Worm (Caenorhabditis elegans): ENCODE results near the gene Y39A1A.22.
A peak's percentile ranks its signal among the peaks of the same experiment; 100 is the strongest.

The Y39A1A.22 gene

DNA sequence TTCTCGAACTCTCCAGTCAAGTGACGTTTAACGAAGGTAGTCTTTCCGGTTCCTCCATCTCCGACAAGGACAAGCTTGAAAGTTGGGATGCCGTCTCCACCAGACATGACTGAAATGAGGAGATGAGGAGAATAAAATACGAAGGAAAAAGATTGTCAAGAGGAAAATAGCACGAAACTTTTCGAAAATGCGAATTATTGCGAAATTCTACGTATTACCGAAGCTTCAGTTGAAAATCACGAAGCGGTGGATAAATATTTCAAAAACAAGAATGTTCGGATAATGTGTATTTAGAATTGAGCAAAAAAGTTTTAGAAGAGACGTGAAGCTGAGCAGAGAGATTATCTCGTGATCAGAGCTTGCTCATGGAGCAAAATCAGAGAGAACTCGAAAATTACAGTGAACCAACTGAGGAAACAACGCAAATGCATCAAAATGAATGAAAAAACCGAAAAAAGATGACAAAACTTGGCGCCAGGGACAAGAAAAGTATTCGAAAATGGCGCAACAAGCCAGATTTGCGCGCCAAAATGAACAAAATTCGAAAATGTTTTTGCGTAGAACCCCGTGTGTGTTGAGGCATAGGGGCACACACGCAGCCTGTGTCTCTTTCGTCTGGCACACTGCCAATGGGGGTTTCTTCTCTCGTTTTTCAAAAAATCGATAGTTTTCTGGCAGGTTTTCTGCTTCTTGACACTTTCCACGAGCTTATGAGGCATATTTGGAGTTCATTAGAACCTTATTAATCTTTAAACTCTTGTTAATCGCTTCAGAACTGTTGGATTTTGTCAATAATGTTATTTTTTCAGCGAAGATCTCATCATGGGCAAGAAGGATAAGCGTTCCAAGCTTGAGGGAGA, 41.0 kb upstream of the Y39A1A.22 start, which contains the start of the genes ran-1 and dkc-1 (continued):
- peak in 1 of 2 experiments; percentile 54 for TF ChIP-seq hif-1 (tag; optimal IDR thresholded peaks at IDR 0.05)
- TF ChIP-seq ceh-62 (tag; optimal IDR thresholded peaks at IDR 0.05): no peak
- no peak for TF ChIP-seq madf-5 (GFP tag; IDR thresholded peaks at IDR 0.05)
- TF ChIP-seq mxl-2 (GFP tag; conservative IDR thresholded peaks at IDR 0.05): no peak
- no peak for TF ChIP-seq tra-1 (GFP tag; IDR thresholded peaks at IDR 0.05)
- no peak for TF ChIP-seq pha-4 (GFP tag; IDR thresholded peaks at IDR 0.05)
- TF ChIP-seq pha-4 (tag; optimal IDR thresholded peaks at IDR 0.05): peak; percentile 25
- peak; percentile 73 for TF ChIP-seq rbr-2 (tag; optimal IDR thresholded peaks at IDR 0.05)
- peak; percentile 54 for TF ChIP-seq nhr-28 (tag; optimal IDR thresholded peaks at IDR 0.05)
- TF ChIP-seq snpc-1.2 (GFP tag; IDR thresholded peaks at IDR 0.05): no peak
- no peak for TF ChIP-seq ZK337.2 (GFP tag; IDR thresholded peaks at IDR 0.05)
- TF ChIP-seq lir-3 (tag; optimal IDR thresholded peaks at IDR 0.05): no peak
- TF ChIP-seq egl-43 (GFP tag; IDR thresholded peaks at IDR 0.05): no peak
- TF ChIP-seq unc-62 (GFP tag; optimal IDR thresholded peaks at IDR 0.05 in 1 of 2): peak in 1 of 2 experiments; percentile 65
- no peak for TF ChIP-seq unc-62 (tag; optimal IDR thresholded peaks at IDR 0.05)
- TF ChIP-seq nhr-41 (GFP tag; IDR thresholded peaks at IDR 0.05): no peak
- TF ChIP-seq fkh-10 (GFP tag; optimal IDR thresholded peaks at IDR 0.05): no peak
- peak; percentile 44 for TF ChIP-seq F49E8.2 (tag; optimal IDR thresholded peaks at IDR 0.05; ENCODE audit: borderline replicate concordance)
- TF ChIP-seq spr-3 (GFP tag; optimal IDR thresholded peaks at IDR 0.05): no peak
- TF ChIP-seq F44E2.7 (GFP tag; IDR thresholded peaks at IDR 0.05): no peak
- TF ChIP-seq Y5F2A.4 (GFP tag; optimal IDR thresholded peaks at IDR 0.05): no peak
- TF ChIP-seq zfp-3 (GFP tag; conservative IDR thresholded peaks at IDR 0.05): no peak
- TF ChIP-seq lin-38 (GFP tag; IDR thresholded peaks at IDR 0.05): peak; percentile 86
- no peak for TF ChIP-seq ceh-82 (tag; optimal IDR thresholded peaks at IDR 0.05)
- TF ChIP-seq daf-19 (GFP tag; conservative IDR thresholded peaks at IDR 0.05): no peak
- TF ChIP-seq vab-7 (GFP tag; IDR thresholded peaks at IDR 0.05): peak; percentile 68
- TF ChIP-seq tag-97 (GFP tag; IDR thresholded peaks at IDR 0.05): no peak
- peak; percentile 98 for TF ChIP-seq aha-1 (tag)
- no peak for TF ChIP-seq dmd-8 (GFP tag; IDR thresholded peaks at IDR 0.05)
- no peak for TF ChIP-seq spr-1 (tag; optimal IDR thresholded peaks at IDR 0.05)
- no peak for TF ChIP-seq ceh-20 (GFP tag; IDR thresholded peaks at IDR 0.05)
- TF ChIP-seq dpl-1 (GFP tag; optimal IDR thresholded peaks at IDR 0.05): peak; percentile 87
- no peak for TF ChIP-seq ztf-11 (tag; optimal IDR thresholded peaks at IDR 0.05)
- no peak for TF ChIP-seq jun-1 (tag; optimal IDR thresholded peaks at IDR 0.05)
- TF ChIP-seq zfp-2 (tag; optimal IDR thresholded peaks at IDR 0.05): no peak
- TF ChIP-seq daf-16 (GFP tag; optimal IDR thresholded peaks at IDR 0.05): no peak
- TF ChIP-seq daf-16 (tag; optimal IDR thresholded peaks at IDR 0.05): peak; percentile 46
- no peak for TF ChIP-seq lin-39 (tag; optimal IDR thresholded peaks at IDR 0.05)
- no peak for TF ChIP-seq daf-12 (tag; optimal IDR thresholded peaks at IDR 0.05)
- peak in 1 of 2 experiments; percentile 85 for TF ChIP-seq lsy-2 (tag; optimal IDR thresholded peaks at IDR 0.05)
- no peak for TF ChIP-seq snpc-4 (tag; optimal IDR thresholded peaks at IDR 0.05)
- peak; percentile 13 for TF ChIP-seq nhr-25 (tag; optimal IDR thresholded peaks at IDR 0.05; ENCODE audit: borderline replicate concordance, insufficient read depth)
- TF ChIP-seq duxl-1 (tag; optimal IDR thresholded peaks at IDR 0.05; ENCODE audit: poor library complexity): no peak
- TF ChIP-seq unc-39 (tag; optimal IDR thresholded peaks at IDR 0.05): no peak
- no peak for TF ChIP-seq ceh-32 (tag; optimal IDR thresholded peaks at IDR 0.05; ENCODE audit: poor library complexity)
- no peak for TF ChIP-seq egl-27 (tag; optimal IDR thresholded peaks at IDR 0.05)
- TF ChIP-seq nhr-102 (tag; optimal IDR thresholded peaks at IDR 0.05): peak; percentile 12

Measured in whole organism, L4 larva.